Fruit fly (Drosophila melanogaster): ENCODE data around the gene CG32266.

Gene CG32266

dm6 chr3L:3772284-3772987 lies 18.2 kb upstream of the CG32266 start:
- peak; percentile 7 for TF ChIP-seq CG17801 (GFP tag; optimal IDR thresholded peaks at IDR 0.05; ENCODE audit: partially characterized antibody)

dm6 chr3L:3773317-3773716 lies 17.3 kb upstream of the CG32266 start:
- TF ChIP-seq CG17801 (GFP tag; optimal IDR thresholded peaks at IDR 0.05; ENCODE audit: partially characterized antibody) = no peak

dm6 chr3L:3776559-3777097 lies 14.0 kb upstream of the CG32266 start:
- TF ChIP-seq CG17801 (GFP tag; optimal IDR thresholded peaks at IDR 0.05; ENCODE audit: partially characterized antibody) = no peak

- no peak for TF ChIP-seq CG17801 (GFP tag; optimal IDR thresholded peaks at IDR 0.05; ENCODE audit: partially characterized antibody)
These were observed 12.1 kb upstream of the CG32266 start for dm6 chr3L:3778463-3778862.

dm6 chr3L:3782584-3783218 lies 7.9 kb upstream of the CG32266 start:
- no peak for TF ChIP-seq CG17801 (GFP tag; optimal IDR thresholded peaks at IDR 0.05; ENCODE audit: partially characterized antibody)

- TF ChIP-seq CG17801 (GFP tag; optimal IDR thresholded peaks at IDR 0.05; ENCODE audit: partially characterized antibody) = no peak
These were observed 7.2 kb upstream of the CG32266 start for dm6 chr3L:3783436-3783835.

DNA sequence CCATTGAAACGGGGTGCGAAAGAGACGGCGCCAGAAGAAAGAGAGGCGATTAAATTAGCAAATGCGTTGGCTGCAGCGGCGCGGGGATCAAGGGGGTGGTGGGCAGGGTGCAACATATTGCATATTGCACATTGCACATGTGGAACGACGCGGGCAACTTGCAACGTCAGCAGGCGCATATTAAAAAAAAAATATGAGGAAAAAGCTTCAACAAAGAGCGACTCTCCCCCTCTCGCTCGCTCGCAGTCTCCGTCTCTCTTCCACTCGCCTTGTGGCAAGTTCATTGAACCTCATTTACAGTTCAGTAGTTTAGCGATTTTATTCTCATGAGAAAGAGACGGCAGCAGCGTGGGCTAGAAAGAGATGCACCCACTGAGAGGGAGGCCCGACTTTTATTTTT lies 6.6 kb upstream of the CG32266 start:
- TF ChIP-seq CG17801 (GFP tag; optimal IDR thresholded peaks at IDR 0.05; ENCODE audit: partially characterized antibody) = no peak

dm6 chr3L:3785002-3785661 lies 5.5 kb upstream of the CG32266 start:
- TF ChIP-seq CG17801 (GFP tag; optimal IDR thresholded peaks at IDR 0.05; ENCODE audit: partially characterized antibody) = no peak

DNA sequence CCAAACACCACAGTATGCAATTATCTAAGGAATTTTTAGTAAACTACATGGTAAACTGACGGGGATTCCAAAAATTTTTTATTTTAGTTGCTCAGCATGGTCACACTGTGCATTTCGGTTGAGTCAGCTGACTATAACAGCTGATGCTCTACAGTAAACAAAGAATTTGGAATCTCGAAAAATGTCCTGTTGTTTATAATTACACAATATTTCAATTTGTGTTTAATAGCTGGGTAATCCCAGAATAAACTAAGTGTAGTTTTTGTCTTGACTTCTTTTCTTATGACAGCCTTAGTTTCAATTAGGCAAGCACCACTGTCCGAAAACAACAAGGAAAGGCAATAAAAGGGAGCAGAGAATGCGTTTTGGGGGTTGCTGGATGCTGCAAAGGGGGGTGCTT lies 4.9 kb upstream of the CG32266 start:
- TF ChIP-seq CG17801 (GFP tag; optimal IDR thresholded peaks at IDR 0.05; ENCODE audit: partially characterized antibody) = no peak

DNA sequence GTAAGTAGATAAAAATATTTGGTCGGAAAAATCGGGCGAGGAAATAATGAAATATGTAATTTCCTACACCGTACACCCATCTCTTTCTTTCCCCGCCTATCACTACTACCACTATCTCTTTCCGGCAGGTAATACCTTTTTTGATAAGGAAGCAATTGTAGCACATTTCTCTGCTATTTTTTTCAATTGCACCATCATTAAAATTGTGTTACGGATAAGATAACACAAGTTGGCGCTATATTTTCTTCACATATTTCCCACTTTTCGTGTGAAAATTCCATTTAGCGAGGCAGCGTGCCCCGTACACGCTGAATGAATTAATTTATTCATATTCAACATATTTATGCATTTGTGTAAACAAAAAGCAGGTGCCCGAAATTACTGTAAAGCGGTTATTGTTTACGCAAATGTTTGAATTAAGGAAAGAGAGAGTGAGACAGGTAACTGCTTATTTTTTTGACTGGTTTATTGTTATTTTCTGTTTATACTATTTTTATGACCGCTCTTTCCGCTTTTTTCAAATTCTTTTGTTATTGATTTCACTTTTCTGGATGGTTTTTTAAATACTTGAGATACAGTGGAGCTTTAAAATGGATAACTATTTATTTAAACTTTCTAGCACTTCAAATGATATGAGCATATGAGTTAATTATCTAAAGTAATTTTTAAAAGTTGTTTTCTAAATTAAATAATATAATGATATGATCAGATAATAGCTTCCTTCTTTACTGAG lies 4.1 kb upstream of the CG32266 start:
- no peak for TF ChIP-seq CG17801 (GFP tag; optimal IDR thresholded peaks at IDR 0.05; ENCODE audit: partially characterized antibody)

- no peak for TF ChIP-seq CG17801 (GFP tag; optimal IDR thresholded peaks at IDR 0.05; ENCODE audit: partially characterized antibody)
These were observed 3.5 kb upstream of the CG32266 start for dm6 chr3L:3787077-3787433.

DNA sequence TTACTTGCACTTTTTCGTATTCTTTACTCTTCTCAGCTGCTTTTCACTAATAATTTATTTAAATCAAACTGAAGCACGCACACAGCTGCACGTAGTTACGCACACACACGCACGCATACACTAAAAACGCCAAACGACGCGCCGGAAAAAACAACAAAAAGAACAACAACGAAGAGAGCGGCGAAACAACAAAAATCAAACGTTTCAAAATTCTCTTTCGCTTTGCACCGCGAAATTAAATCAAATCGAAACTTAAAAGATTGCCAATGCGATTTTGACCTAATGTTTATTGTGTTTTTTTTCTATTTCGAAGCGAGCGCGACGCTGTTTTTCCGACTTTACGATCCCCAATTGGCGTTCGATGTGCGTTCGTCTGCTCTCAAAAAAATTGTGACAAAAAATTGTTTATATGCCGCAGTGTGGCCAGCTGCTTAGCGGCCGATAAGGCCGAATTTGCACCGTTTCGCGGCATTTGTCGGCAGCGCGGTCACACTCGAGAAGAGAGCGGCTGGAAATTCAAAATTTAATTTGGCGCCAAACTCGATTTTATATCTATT lies 2.9 kb upstream of the CG32266 start:
- TF ChIP-seq CG17801 (GFP tag; optimal IDR thresholded peaks at IDR 0.05; ENCODE audit: partially characterized antibody) = peak; percentile 27

- TF ChIP-seq CG17801 (GFP tag; optimal IDR thresholded peaks at IDR 0.05; ENCODE audit: partially characterized antibody) = no peak
These were observed 1.7 kb upstream of the CG32266 start for dm6 chr3L:3788790-3789421.

- TF ChIP-seq CG17801 (GFP tag; optimal IDR thresholded peaks at IDR 0.05; ENCODE audit: partially characterized antibody) = no peak
These were observed 559 bp downstream of the CG32266 start for dm6 chr3L:3791043-3791682.

All from ovary, adult (tissue).